Worm (Caenorhabditis elegans): ENCODE measurements around the gene txdc-12.2.

Gene txdc-12.2

ce11 chrX:2085494-2085893 lies 11.2 kb downstream of the txdc-12.2 start:
- TF ChIP-seq C34F6.9 (tag; optimal IDR thresholded peaks at IDR 0.05) (peak; percentile 3), elt-1 (tag; optimal IDR thresholded peaks at IDR 0.05) (no peak), nhr-23 (tag; optimal IDR thresholded peaks at IDR 0.05) (no peak), unc-55 (GFP tag; optimal IDR thresholded peaks at IDR 0.05) (peak; percentile 8)

DNA sequence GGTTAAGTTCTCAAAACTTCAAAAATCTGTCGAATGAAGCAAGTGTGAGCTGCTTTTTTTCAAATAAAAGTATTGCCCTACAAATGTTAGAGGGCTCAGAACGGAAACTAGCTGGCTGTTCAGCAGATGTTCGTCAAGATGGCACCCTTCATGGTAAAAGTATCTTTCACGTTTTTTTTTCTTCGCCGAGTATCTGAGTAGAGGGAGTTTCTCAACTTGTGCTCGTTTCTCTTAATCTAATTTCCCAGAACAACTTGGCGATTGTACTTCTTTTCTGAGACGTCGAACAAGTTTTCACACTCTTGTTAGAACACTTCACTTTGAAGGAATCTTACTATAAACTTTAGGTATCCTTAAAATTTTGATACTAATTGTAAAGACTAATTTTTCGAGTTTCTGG lies 13.5 kb downstream of the txdc-12.2 start:
- TF ChIP-seq egl-27 (tag; optimal IDR thresholded peaks at IDR 0.05) (no peak), nhr-129 (tag; optimal IDR thresholded peaks at IDR 0.05) (no peak), nhr-6 (tag; optimal IDR thresholded peaks at IDR 0.05) (no peak), elt-3 (tag; optimal IDR thresholded peaks at IDR 0.05) (no peak), fos-1 (tag; optimal IDR thresholded peaks at IDR 0.05) (no peak), aly-2 (tag; optimal IDR thresholded peaks at IDR 0.05) (no peak), R02D3.7 (tag; optimal IDR thresholded peaks at IDR 0.05) (no peak), nhr-77 (tag; optimal IDR thresholded peaks at IDR 0.05) (no peak), ZK546.5 (tag; optimal IDR thresholded peaks at IDR 0.05) (no peak), C34F6.9 (tag; optimal IDR thresholded peaks at IDR 0.05) (no peak)

DNA sequence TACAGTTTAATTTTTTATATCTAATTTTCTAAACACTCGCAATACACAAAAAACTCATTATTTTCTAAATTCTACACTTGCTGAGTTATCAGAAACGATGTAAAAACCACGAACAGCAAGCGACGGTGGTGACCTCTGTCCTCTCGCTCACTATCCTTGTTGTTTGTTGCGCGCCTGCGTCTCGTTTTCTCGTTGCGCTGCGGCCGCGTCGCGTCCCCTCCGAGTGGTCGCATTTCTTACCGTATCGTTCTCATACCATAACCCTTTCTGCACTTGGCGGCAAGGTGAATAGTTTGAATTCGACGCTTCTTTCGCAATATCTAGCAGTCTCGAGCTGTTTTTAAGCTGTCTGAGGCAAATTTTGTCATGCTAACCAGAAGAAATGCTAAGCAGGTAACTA lies 15.2 kb downstream of the txdc-12.2 start, which contains the start of gene lsy-2:
lsy-2 (plus strand) TSS at position 271 of the 400 bp plus-strand sequence.
- TF ChIP-seq sma-3 (GFP tag; optimal IDR thresholded peaks at IDR 0.05) (peak; percentile 46), aly-2 (tag; optimal IDR thresholded peaks at IDR 0.05) (no peak), ama-1 (optimal IDR thresholded peaks at IDR 0.05) (no peak), F13H6.1 (tag; optimal IDR thresholded peaks at IDR 0.05) (peak; percentile 31), crh-2 (tag; optimal IDR thresholded peaks at IDR 0.05) (peak; percentile 25), R02D3.7 (tag; optimal IDR thresholded peaks at IDR 0.05) (no peak), sem-4 (tag; optimal IDR thresholded peaks at IDR 0.05) (peak; percentile 12), lin-11 (tag; optimal IDR thresholded peaks at IDR 0.05) (peak; percentile 22), nhr-25 (tag; optimal IDR thresholded peaks at IDR 0.05) (peak; percentile 68), nhr-21 (tag; optimal IDR thresholded peaks at IDR 0.05) (peak; percentile 41), blmp-1 (tag; optimal IDR thresholded peaks at IDR 0.05; ENCODE audit: insufficient read depth) (peak; percentile 29), ztf-11 (tag; optimal IDR thresholded peaks at IDR 0.05) (no peak), ZK546.5 (tag; optimal IDR thresholded peaks at IDR 0.05) (no peak), lin-39 (tag; optimal IDR thresholded peaks at IDR 0.05) (no peak), ztf-1 (GFP tag; conservative IDR thresholded peaks at IDR 0.05) (no peak), elt-1 (tag; optimal IDR thresholded peaks at IDR 0.05) (no peak), dmd-4 (tag; optimal IDR thresholded peaks at IDR 0.05) (no peak), sma-9 (GFP tag; optimal IDR thresholded peaks at IDR 0.05) (no peak), sma-9 (tag; optimal IDR thresholded peaks at IDR 0.05) (no peak), nhr-237 (tag; optimal IDR thresholded peaks at IDR 0.05) (no peak), unc-39 (tag; optimal IDR thresholded peaks at IDR 0.05) (no peak), nhr-6 (tag; optimal IDR thresholded peaks at IDR 0.05) (no peak), skn-1 (tag; optimal IDR thresholded peaks at IDR 0.05) (no peak), lin-13 (GFP tag; optimal IDR thresholded peaks at IDR 0.05) (peak; percentile 38), mab-5 (tag; optimal IDR thresholded peaks at IDR 0.05) (no peak), nhr-23 (tag; optimal IDR thresholded peaks at IDR 0.05) (no peak), egl-27 (tag; optimal IDR thresholded peaks at IDR 0.05) (no peak), gmeb-1 (tag; optimal IDR thresholded peaks at IDR 0.05) (peak; percentile 61), C34F6.9 (tag; optimal IDR thresholded peaks at IDR 0.05) (peak; percentile 42), unc-62 (GFP tag; optimal IDR thresholded peaks at IDR 0.05) (no peak), unc-55 (GFP tag; optimal IDR thresholded peaks at IDR 0.05) (peak; percentile 33), snpc-4 (tag; optimal IDR thresholded peaks at IDR 0.05) (no peak), elt-3 (tag; optimal IDR thresholded peaks at IDR 0.05) (no peak), nhr-129 (tag; optimal IDR thresholded peaks at IDR 0.05) (peak; percentile 60), ztf-4 (tag; optimal IDR thresholded peaks at IDR 0.05) (no peak), nhr-10 (tag; optimal IDR thresholded peaks at IDR 0.05) (no peak), mdl-1 (tag; optimal IDR thresholded peaks at IDR 0.05) (no peak), fos-1 (tag; optimal IDR thresholded peaks at IDR 0.05) (peak; percentile 31)

DNA sequence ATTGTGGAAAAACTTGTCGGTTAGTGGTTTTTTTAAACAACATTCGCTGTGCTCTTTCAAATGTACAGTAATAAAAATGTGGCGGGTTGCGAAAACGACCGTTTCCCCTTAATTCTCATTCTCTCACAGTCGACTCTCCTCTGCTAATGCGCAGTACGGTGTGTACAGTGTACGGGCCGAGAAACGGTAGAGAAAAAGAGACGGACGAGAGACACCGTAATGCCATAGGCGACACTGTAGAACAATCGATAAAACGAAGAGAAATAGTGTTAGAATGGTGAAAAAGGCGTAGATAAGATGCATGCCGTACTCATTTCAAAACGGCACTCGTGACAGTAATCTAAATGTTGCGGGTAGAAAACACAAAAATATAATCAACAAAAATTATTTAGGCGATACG lies 16.2 kb downstream of the txdc-12.2 start:
- no peak for TF ChIP-seq lin-13 (GFP tag; optimal IDR thresholded peaks at IDR 0.05)
- no peak for TF ChIP-seq sma-3 (GFP tag; optimal IDR thresholded peaks at IDR 0.05)
- TF ChIP-seq mab-5 (tag; optimal IDR thresholded peaks at IDR 0.05) = no peak
- TF ChIP-seq ceh-82 (tag; optimal IDR thresholded peaks at IDR 0.05) = no peak
- TF ChIP-seq F13H6.1 (tag; optimal IDR thresholded peaks at IDR 0.05) = peak; percentile 22
- no peak for TF ChIP-seq peb-1 (tag; optimal IDR thresholded peaks at IDR 0.05)
- TF ChIP-seq skn-1 (tag; optimal IDR thresholded peaks at IDR 0.05) = no peak
- TF ChIP-seq nhr-25 (tag; optimal IDR thresholded peaks at IDR 0.05) = peak; percentile 33
- TF ChIP-seq gmeb-1 (tag; optimal IDR thresholded peaks at IDR 0.05) = peak; percentile 26
- peak; percentile 39 for TF ChIP-seq fos-1 (tag; optimal IDR thresholded peaks at IDR 0.05)
- TF ChIP-seq crh-2 (tag; optimal IDR thresholded peaks at IDR 0.05) = peak; percentile 33
- no peak for TF ChIP-seq alr-1 (tag; optimal IDR thresholded peaks at IDR 0.05)
- peak; percentile 11 for TF ChIP-seq C34F6.9 (tag; optimal IDR thresholded peaks at IDR 0.05)
- TF ChIP-seq ztf-11 (tag; optimal IDR thresholded peaks at IDR 0.05) = no peak
- peak; percentile 36 for TF ChIP-seq sma-9 (GFP tag; optimal IDR thresholded peaks at IDR 0.05)
- TF ChIP-seq sma-9 (tag; optimal IDR thresholded peaks at IDR 0.05) = no peak
- TF ChIP-seq nhr-129 (tag; optimal IDR thresholded peaks at IDR 0.05) = peak; percentile 54
- TF ChIP-seq nhr-237 (tag; optimal IDR thresholded peaks at IDR 0.05) = no peak

Measured in whole organism, L2 larva.